Fruit fly (Drosophila melanogaster): ENCODE measurements around the gene CG18508.

DNA sequence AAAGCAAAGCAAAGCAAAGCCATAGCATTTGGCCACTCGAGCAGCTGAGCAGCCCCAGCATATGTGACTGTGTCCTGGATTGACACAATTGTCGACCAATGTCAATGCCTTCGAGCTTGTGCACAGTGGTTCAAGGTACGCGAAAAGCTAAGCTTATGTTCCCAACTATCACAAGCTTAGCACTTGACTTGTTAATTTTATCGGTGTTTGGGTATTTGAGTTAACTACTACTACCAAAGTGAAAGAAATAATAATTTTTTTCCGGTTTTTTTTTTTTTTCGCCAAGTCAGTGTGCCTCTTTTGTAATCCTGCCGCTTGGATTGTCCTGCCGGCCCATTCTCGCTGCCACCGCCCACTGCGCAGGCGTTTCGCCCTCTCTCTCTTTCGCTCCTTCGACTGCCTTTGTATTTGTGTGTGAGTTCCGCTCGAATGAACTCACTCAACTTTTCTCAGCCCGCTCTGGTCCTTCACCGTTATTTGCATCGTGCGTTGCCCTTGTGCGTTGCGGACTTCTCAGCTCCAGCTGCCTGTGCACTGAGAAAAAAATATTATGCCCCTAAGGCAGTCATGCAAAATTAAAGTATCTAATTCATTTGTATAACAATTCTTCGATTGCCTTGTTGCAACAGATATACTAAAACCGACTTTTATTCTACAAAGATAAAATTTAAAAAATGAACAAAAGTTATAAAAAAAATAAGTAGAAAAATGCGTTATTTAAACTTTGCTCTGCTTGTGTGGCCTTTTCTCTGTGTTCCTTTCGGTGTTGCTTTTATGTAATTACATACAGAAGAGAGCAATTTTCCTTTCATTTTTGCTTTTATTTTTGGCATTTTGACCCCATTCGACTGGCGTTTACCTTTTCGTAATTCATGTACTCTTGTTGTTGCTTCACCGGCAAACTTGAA lies 33.2 kb upstream of the CG18508 start:
- peak; percentile 41 for TF ChIP-seq OdsH (GFP tag; optimal IDR thresholded peaks at IDR 0.05)
- TF ChIP-seq svp (GFP tag): peak; percentile 71
- peak; percentile 40 for TF ChIP-seq spab (GFP tag; optimal IDR thresholded peaks at IDR 0.05)
- TF ChIP-seq fd85E (GFP tag; optimal IDR thresholded peaks at IDR 0.05): peak; percentile 31
- TF ChIP-seq CG6276 (GFP tag; optimal IDR thresholded peaks at IDR 0.05): peak; percentile 19
- TF ChIP-seq net (GFP tag; optimal IDR thresholded peaks at IDR 0.05): peak; percentile 28
- peak; percentile 36 for TF ChIP-seq Hr39 (GFP tag; optimal IDR thresholded peaks at IDR 0.05)
